Worm (Caenorhabditis elegans): ENCODE results near the gene cyn-3.

cyn-3 gene

ce11 chrV:15162697-15163096 is 27.0 kb upstream of the cyn-3 start, which contains the start of gene srz-11:
TSS of gene srz-11 (plus strand) at chrV:15163082.
- no peak for TF ChIP-seq hrde-1 (tag; optimal IDR thresholded peaks at IDR 0.05; ENCODE audit: borderline replicate concordance)
- no peak for TF ChIP-seq madf-3 (GFP tag; IDR thresholded peaks at IDR 0.05)
- no peak for TF ChIP-seq ceh-100 (GFP tag; IDR thresholded peaks at IDR 0.05)
- no peak for TF ChIP-seq efl-1 (GFP tag; optimal IDR thresholded peaks at IDR 0.05)
- no peak for TF ChIP-seq nhr-179 (tag; optimal IDR thresholded peaks at IDR 0.05)
- no peak for TF ChIP-seq snpc-1.1 (tag; optimal IDR thresholded peaks at IDR 0.05; ENCODE audit: insufficient read depth)
- no peak for TF ChIP-seq bed-1 (GFP tag; IDR thresholded peaks at IDR 0.05)
- TF ChIP-seq F10E7.11 (tag; optimal IDR thresholded peaks at IDR 0.05), result no peak
- TF ChIP-seq snpc-1.3 (tag; optimal IDR thresholded peaks at IDR 0.05; ENCODE audit: insufficient read depth), result no peak
- no peak for TF ChIP-seq ztf-18 (tag; optimal IDR thresholded peaks at IDR 0.05)

ce11 chrV:15175459-15175858 is 14.3 kb upstream of the cyn-3 start, which contains the start of gene clec-47:
TSS of gene clec-47 (plus strand) at chrV:15175759.
- no peak for TF ChIP-seq rpc-1 (optimal IDR thresholded peaks at IDR 0.05)
- no peak for TF ChIP-seq rpc-1 (tag; optimal IDR thresholded peaks at IDR 0.05)
- no peak for TF ChIP-seq cebp-2 (GFP tag; IDR thresholded peaks at IDR 0.05)
- TF ChIP-seq Y95B8A.8 (GFP tag; IDR thresholded peaks at IDR 0.05), result no peak

DNA sequence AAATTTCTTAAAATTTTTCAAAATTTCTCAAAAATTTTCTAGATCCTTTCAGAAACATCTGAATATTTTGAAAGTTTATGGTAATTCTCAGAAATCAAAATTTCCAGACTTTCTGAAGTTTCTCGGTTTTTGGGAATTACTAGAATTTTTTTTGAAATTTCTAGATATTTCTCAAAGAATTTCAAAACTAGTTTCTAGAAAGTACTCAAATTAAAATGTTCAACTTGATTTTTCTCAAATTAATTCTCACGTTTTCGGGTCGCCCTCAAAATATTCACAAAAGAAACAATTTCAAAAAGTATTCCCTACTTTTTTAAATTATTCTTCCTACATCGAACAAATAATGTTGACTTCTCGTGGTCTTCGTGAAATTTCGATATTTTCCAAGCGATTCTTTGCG is 10.0 kb upstream of the cyn-3 start, which contains the start of gene T09F5.10:
TSS of gene T09F5.10 (plus strand) at position 301 of the 400 bp plus-strand sequence.
- TF ChIP-seq F57C9.4 (tag; optimal IDR thresholded peaks at IDR 0.05) (no peak), Y95B8A.8 (GFP tag; IDR thresholded peaks at IDR 0.05) (no peak), mcd-1 (GFP tag; IDR thresholded peaks at IDR 0.05) (no peak), nfyb-1 (GFP tag; IDR thresholded peaks at IDR 0.05) (no peak), hrde-1 (tag; optimal IDR thresholded peaks at IDR 0.05; ENCODE audit: borderline replicate concordance) (no peak), snpc-3.4 (tag; optimal IDR thresholded peaks at IDR 0.05) (no peak), aptf-2 (GFP tag; conservative IDR thresholded peaks at IDR 0.05) (no peak), snpc-4 (GFP tag; optimal IDR thresholded peaks at IDR 0.05) (no peak), snpc-4 (tag; optimal IDR thresholded peaks at IDR 0.05) (no peak), B0261.1 (tag; optimal IDR thresholded peaks at IDR 0.05) (no peak), B0019.2 (GFP tag; conservative IDR thresholded peaks at IDR 0.05) (no peak), nhr-90 (tag; optimal IDR thresholded peaks at IDR 0.05) (no peak), madf-8 (GFP tag; conservative IDR thresholded peaks at IDR 0.05) (no peak), ama-1 (optimal IDR thresholded peaks at IDR 0.05) (no peak), ama-1 (GFP tag; optimal IDR thresholded peaks at IDR 0.05) (no peak), tlf-1 (GFP tag; optimal IDR thresholded peaks at IDR 0.05) (no peak)

DNA sequence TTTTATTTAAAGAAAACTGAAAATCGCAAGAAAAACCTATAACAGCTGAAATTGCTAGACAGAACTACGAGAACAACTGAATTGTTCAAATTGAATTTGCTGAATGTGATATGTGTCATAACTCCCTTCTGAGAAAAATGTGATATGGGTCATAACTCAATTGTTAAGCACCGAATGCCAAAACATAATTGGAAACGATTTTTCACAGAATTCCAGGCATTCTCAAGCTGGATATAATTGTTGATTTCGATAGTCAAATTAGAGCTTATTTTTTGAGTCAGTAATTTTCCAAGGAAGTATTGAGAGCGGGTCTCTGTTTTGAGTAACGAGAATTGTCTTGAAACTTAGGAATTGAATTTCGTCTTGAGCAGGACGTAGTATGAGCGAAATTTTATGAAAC is 7.8 kb upstream of the cyn-3 start:
- TF ChIP-seq xnd-1 (tag; optimal IDR thresholded peaks at IDR 0.05) (no peak), F39B2.1 (GFP tag; IDR thresholded peaks at IDR 0.05) (no peak), rec-8 (tag; optimal IDR thresholded peaks at IDR 0.05) (no peak)

- TF ChIP-seq nhr-80 (tag; optimal IDR thresholded peaks at IDR 0.05), result peak; percentile 50
- TF ChIP-seq zim-3 (tag; optimal IDR thresholded peaks at IDR 0.05), result no peak
Measured at ce11 chrV:15182407-15182806, 7.3 kb upstream of the cyn-3 start, which contains the start of gene fbxa-84. TSS of gene fbxa-84 (plus strand) at chrV:15182440.

Data from whole organism, young adult.